Fruit fly (Drosophila melanogaster) whole organism, pupa: ENCODE results near the gene Rh4.

Source experiments
- D1 ChIP-seq: fragments of 200-800 bp; sonication (Bioruptor generic); optimal IDR thresholded peaks from 2 replicates; lab custom pipeline; 2018; ENCODE audit warnings: missing biosample characterization, mild to moderate bottlenecking, missing genetic modification characterization, moderate library complexity
- EcR ChIP-seq: fragments of 200-800 bp; sonication (Bioruptor generic); optimal IDR thresholded peaks from 3 replicates; lab custom pipeline; 2019; ENCODE audit warnings: missing biosample characterization, missing genetic modification characterization, mild to moderate bottlenecking, moderate library complexity, missing genetic modification reagents
- Ets98B ChIP-seq: fragments of 200-800 bp; sonication (Bioruptor generic); IDR thresholded peaks from 2 replicates; pipeline ENCODE4 v1.3.6; 2022; ENCODE audit warnings: missing biosample characterization, missing genetic modification characterization
- gl ChIP-seq: fragments of 200-800 bp; sonication (Bioruptor generic); optimal IDR thresholded peaks from 2 replicates; lab custom pipeline; 2018; ENCODE audit warnings: missing biosample characterization, mild to moderate bottlenecking, missing genetic modification characterization

DNA sequence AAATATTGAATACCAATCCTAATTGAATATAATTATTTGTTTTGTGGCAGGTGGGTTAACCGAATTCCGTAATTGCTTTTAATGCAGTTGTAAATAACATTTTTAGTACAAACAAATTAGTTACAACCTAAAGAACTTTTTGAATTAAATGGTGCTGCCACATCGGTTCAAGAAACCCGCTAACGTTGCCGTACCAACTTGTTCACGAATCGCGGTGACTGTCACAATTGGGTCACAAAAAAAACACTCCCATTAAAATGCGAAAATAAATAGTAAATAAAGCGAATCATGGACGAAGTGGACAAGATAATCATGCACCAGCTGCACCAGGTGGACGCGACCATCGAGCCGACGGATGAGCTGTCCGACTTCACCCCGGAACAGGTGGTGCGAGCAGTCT is 641 bp upstream of the Rh4 start, which contains the start of gene CG9951:
- TF ChIP-seq D1 (tag; lab: Kevin White, UChicago) (no peak), gl (tag; lab: Kevin White, UChicago) (no peak), EcR (GFP tag; lab: Kevin White, UChicago) (no peak), Ets98B (no peak)
